Worm (Caenorhabditis elegans): Measurements from ENCODE around the gene cct-1.

The cct-1 gene

ce11 chrII:8170374-8170773 is 14.9 kb upstream of the cct-1 start, which contains the start of gene T05C12.11:
TSS of gene T05C12.11 (minus strand) at chrII:8170474.
- TF ChIP-seq pbrm-1 (GFP tag; IDR thresholded peaks at IDR 0.05) (no peak), die-1 (tag; optimal IDR thresholded peaks at IDR 0.05) (no peak), pha-4 (tag; optimal IDR thresholded peaks at IDR 0.05) (no peak), hrde-1 (tag; optimal IDR thresholded peaks at IDR 0.05; ENCODE audit: borderline replicate concordance) (no peak), dpff-1 (tag; optimal IDR thresholded peaks at IDR 0.05) (no peak), sea-2 (GFP tag; IDR thresholded peaks at IDR 0.05) (no peak), hmg-1.2 (GFP tag; IDR thresholded peaks at IDR 0.05) (no peak)

- TF ChIP-seq ztf-25 (GFP tag; IDR thresholded peaks at IDR 0.05) (no peak), Y53G8AR.9 (GFP tag; conservative IDR thresholded peaks at IDR 0.05) (no peak), hrde-1 (tag; optimal IDR thresholded peaks at IDR 0.05; ENCODE audit: borderline replicate concordance) (no peak), gei-17 (GFP tag; optimal IDR thresholded peaks at IDR 0.05) (no peak), tbx-9 (tag; optimal IDR thresholded peaks at IDR 0.05; ENCODE audit: borderline replicate concordance) (no peak), hmg-1.2 (GFP tag; IDR thresholded peaks at IDR 0.05) (no peak), him-1 (tag; optimal IDR thresholded peaks at IDR 0.05) (no peak), F57A8.1 (GFP tag; optimal IDR thresholded peaks at IDR 0.05) (no peak), F55B11.4 (tag; optimal IDR thresholded peaks at IDR 0.05; ENCODE audit: borderline replicate concordance, insufficient read depth) (no peak), ztf-18 (tag; optimal IDR thresholded peaks at IDR 0.05) (no peak)
Observed at ce11 chrII:8173449-8173848, 11.8 kb upstream of the cct-1 start, which contains the start of the genes decr-1.3 and T05C12.1. TSS of gene decr-1.3 (minus strand) at chrII:8173549. TSS of gene T05C12.1 (plus strand) at chrII:8173680.

DNA sequence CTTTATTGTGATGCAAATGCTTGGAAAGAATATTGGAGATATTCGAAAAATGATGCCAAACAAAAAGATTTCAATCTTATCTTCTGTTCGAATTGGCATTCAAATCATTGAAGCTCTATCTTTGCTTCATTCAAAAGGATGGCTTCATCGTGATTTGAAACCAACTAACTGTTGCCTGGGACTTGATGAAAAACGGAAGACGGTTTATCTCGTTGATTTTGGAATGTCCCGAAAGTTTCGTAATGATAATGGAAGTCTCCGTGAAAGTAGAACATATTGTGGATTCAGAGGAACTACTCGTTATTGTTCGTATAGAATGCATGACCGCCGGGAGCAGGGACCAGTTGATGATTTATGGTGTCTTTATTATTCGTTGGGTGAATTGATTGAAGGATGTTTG is 11.1 kb upstream of the cct-1 start:
- TF ChIP-seq F52B5.7 (tag; optimal IDR thresholded peaks at IDR 0.05) (no peak), let-526 (GFP tag; IDR thresholded peaks at IDR 0.05) (no peak), B0336.3 (GFP tag; IDR thresholded peaks at IDR 0.05) (no peak), D2030.7 (GFP tag; IDR thresholded peaks at IDR 0.05) (no peak), F37B4.10 (GFP tag; IDR thresholded peaks at IDR 0.05) (no peak), ztf-22 (GFP tag; optimal IDR thresholded peaks at IDR 0.05) (no peak), cebp-1 (GFP tag; IDR thresholded peaks at IDR 0.05) (no peak), cebp-1 (tag; optimal IDR thresholded peaks at IDR 0.05) (no peak), xnd-1 (tag; optimal IDR thresholded peaks at IDR 0.05) (no peak), him-1 (tag; optimal IDR thresholded peaks at IDR 0.05) (no peak), nhr-80 (tag; optimal IDR thresholded peaks at IDR 0.05) (no peak), repo-1 (tag; optimal IDR thresholded peaks at IDR 0.05) (no peak), B0019.2 (GFP tag; conservative IDR thresholded peaks at IDR 0.05) (no peak), C17E4.6 (GFP tag; IDR thresholded peaks at IDR 0.05) (no peak), aptf-3 (GFP tag; IDR thresholded peaks at IDR 0.05) (no peak), F10E7.11 (tag; optimal IDR thresholded peaks at IDR 0.05) (no peak), athp-1 (tag; optimal IDR thresholded peaks at IDR 0.05) (no peak), snpc-4 (GFP tag; optimal IDR thresholded peaks at IDR 0.05) (no peak), snpc-4 (tag; optimal IDR thresholded peaks at IDR 0.05) (no peak), fkh-3 (tag; optimal IDR thresholded peaks at IDR 0.05) (no peak), mxl-1 (tag; optimal IDR thresholded peaks at IDR 0.05) (no peak)

- no peak for TF ChIP-seq F22D6.2 (tag; optimal IDR thresholded peaks at IDR 0.05)
Observed at ce11 chrII:8177095-8177494, 8.1 kb upstream of the cct-1 start, which contains the start of gene acr-14. TSS of gene acr-14 (minus strand) at chrII:8177195.

Data from whole organism, young adult.